Worm (Caenorhabditis elegans): ENCODE results near the gene F46C5.2.

DNA sequence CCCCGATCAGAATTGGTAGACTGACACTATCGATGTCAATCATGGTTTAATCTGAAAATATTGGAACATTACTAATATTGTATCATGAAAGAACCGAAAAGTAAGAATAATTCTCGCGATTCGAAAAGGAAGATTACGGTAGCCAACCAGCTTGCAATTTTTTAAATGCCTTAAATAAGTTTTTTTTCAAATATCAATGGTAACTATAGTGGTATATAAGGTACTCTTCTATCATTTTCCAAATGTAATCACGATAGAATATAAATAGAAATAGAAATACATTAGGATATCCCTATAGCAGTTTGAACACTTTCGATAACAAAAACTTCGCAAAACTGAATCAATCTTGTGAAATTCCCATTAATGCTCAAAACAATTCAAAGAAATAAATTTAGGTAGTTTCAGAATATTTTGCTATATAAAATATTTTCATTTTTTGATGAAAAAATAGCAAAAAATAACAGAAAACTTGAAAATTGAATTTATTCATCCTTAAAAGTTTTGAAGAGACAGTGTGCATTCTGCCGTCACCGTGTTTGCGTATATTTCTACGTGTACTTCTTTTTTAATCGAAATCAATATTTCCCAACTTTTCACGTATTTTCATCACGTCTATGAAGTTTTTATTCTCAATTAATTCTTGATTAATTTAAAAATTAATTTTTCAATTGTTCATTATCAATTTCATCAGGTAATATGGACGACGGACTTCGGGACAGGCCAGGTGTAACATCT is 18.2 kb downstream of the F46C5.2 start, which contains the start of the genes F46C5.9 and rer-1:
- no peak for TF ChIP-seq unc-62 (GFP tag; optimal IDR thresholded peaks at IDR 0.05)
- TF ChIP-seq nhr-19 (GFP tag; conservative IDR thresholded peaks at IDR 0.05), result no peak
- no peak for TF ChIP-seq elt-3 (tag; optimal IDR thresholded peaks at IDR 0.05)
